Worm (Caenorhabditis elegans): ENCODE data around the gene C17C3.9.

ce11 chrII:5497541-5497940, 34.5 kb downstream of the C17C3.9 start:
- TF ChIP-seq unc-120 (tag; optimal IDR thresholded peaks at IDR 0.05; ENCODE audit: poor library complexity, severe bottlenecking) (no peak), nhr-28 (tag; optimal IDR thresholded peaks at IDR 0.05) (no peak), nhr-237 (tag; optimal IDR thresholded peaks at IDR 0.05) (no peak), blmp-1 (tag; optimal IDR thresholded peaks at IDR 0.05) (no peak), unc-39 (tag; optimal IDR thresholded peaks at IDR 0.05) (no peak), lsy-2 (tag; optimal IDR thresholded peaks at IDR 0.05) (no peak), drap-1 (GFP tag; optimal IDR thresholded peaks at IDR 0.05) (no peak), mls-2 (tag; optimal IDR thresholded peaks at IDR 0.05) (no peak), unc-62 (GFP tag; optimal IDR thresholded peaks at IDR 0.05) (no peak), nhr-76 (tag; optimal IDR thresholded peaks at IDR 0.05) (no peak), mep-1 (tag; optimal IDR thresholded peaks at IDR 0.05) (no peak), mab-5 (tag; optimal IDR thresholded peaks at IDR 0.05) (no peak)
